Worm (Caenorhabditis elegans) whole organism, L2 larva: ENCODE data around the gene gtsf-1.

Source experiments
- ZK546.5 ChIP-seq: sonication (generic microtip); optimal IDR thresholded peaks from 2 replicates; lab custom pipeline; 2017; ENCODE audit warnings: missing biosample characterization, missing genetic modification characterization
- ama-1 ChIP-seq: fragments of 150-350 bp; optimal IDR thresholded peaks from 2 replicates; lab custom pipeline; 2018; ENCODE audit warnings: inconsistent platforms
- elt-3 ChIP-seq: sonication (generic microtip); optimal IDR thresholded peaks from 2 replicates; lab custom pipeline; 2017; ENCODE audit warnings: missing biosample characterization, missing genetic modification characterization
- gmeb-1 ChIP-seq: fragments of 150-350 bp; optimal IDR thresholded peaks from 2 replicates; lab custom pipeline; 2014; ENCODE audit warnings: missing biosample characterization, missing genetic modification characterization
- lsy-2 ChIP-seq, 2 experiments: fragments of 150-350 bp in 1 of 2; sonication (generic microtip) in 1 of 2; optimal IDR thresholded peaks; 2 replicates each; lab custom pipeline; 2014 to 2017; ENCODE audit warnings: missing biosample characterization in 2 of 2, missing genetic modification characterization in 2 of 2
- mbf-1 ChIP-seq: sonication (generic microtip); optimal IDR thresholded peaks from 2 replicates; lab custom pipeline; 2017; ENCODE audit warnings: missing biosample characterization, missing genetic modification characterization
- nhr-25 ChIP-seq: fragments of 150-350 bp; sonication (generic microtip); optimal IDR thresholded peaks from 3 replicates; lab custom pipeline; 2014; ENCODE audit warnings: missing biosample characterization, missing genetic modification characterization
- nhr-6 ChIP-seq: fragments of 150-350 bp; optimal IDR thresholded peaks from 2 replicates; lab custom pipeline; 2014; ENCODE audit warnings: missing biosample characterization, missing genetic modification characterization
- nhr-77 ChIP-seq: fragments of 150-350 bp; optimal IDR thresholded peaks from 2 replicates; lab custom pipeline; 2014; ENCODE audit warnings: missing biosample characterization, missing genetic modification characterization
- snpc-4 ChIP-seq: fragments of 150-350 bp; optimal IDR thresholded peaks from 2 replicates; lab custom pipeline; 2014; ENCODE audit warnings: missing biosample characterization, missing genetic modification characterization
- unc-55 ChIP-seq: fragments of 150-350 bp; sonication (generic microtip); optimal IDR thresholded peaks from 3 replicates; lab custom pipeline; 2014; ENCODE audit warnings: missing biosample characterization, missing genetic modification reagents, missing genetic modification characterization
- unc-62 ChIP-seq: fragments of 150-350 bp; optimal IDR thresholded peaks from 2 replicates; lab custom pipeline; 2014; ENCODE audit warnings: missing biosample characterization, missing genetic modification reagents, missing genetic modification characterization
- zag-1 ChIP-seq: fragments of 150-350 bp; optimal IDR thresholded peaks from 2 replicates; lab custom pipeline; 2014; ENCODE audit warnings: missing biosample characterization, missing genetic modification characterization

ce11 chrIV:16864876-16865275 is 764 bp upstream of the gtsf-1 start:
- TF ChIP-seq ama-1 (lab: Kevin White, UChicago) (no peak), gmeb-1 (tag; lab: Kevin White, UChicago) (no peak), elt-3 (tag; lab: Kevin White, UChicago) (no peak), lsy-2 (tag; optimal IDR thresholded peaks at IDR 0.05; lab: Kevin White, UChicago) (no peak), mbf-1 (tag; lab: Kevin White, UChicago) (no peak), zag-1 (tag; lab: Kevin White, UChicago) (no peak), unc-55 (no peak), nhr-25 (tag; lab: Kevin White, UChicago) (no peak), snpc-4 (no peak), unc-62 (GFP tag; lab: Kevin White, UChicago) (no peak), nhr-6 (tag; lab: Kevin White, UChicago) (no peak), nhr-77 (tag; lab: Kevin White, UChicago) (no peak), ZK546.5 (tag; lab: Kevin White, UChicago) (no peak)
